Fruit fly (Drosophila melanogaster) whole organism, prepupa: Measurements from ENCODE around the gene CG6873.

Experiments used
- CG6854 ChIP-seq: fragments of 200-800 bp; sonication (Bioruptor generic); optimal IDR thresholded peaks from 2 replicates; lab custom pipeline; 2017; ENCODE audit warnings: missing biosample characterization, mild to moderate bottlenecking, missing genetic modification characterization
- esn ChIP-seq: fragments of 200-800 bp; sonication (Bioruptor generic); optimal IDR thresholded peaks from 2 replicates; lab custom pipeline; 2016; ENCODE audit warnings: missing biosample characterization, mild to moderate bottlenecking, missing genetic modification characterization, moderate library complexity
- salr ChIP-seq, 2 experiments: fragments of 200-800 bp; sonication (Bioruptor generic); optimal IDR thresholded peaks; 3 replicates each; lab custom pipeline; 2016 to 2018; ENCODE audit warnings: missing biosample characterization in 2 of 2, missing genetic modification characterization in 2 of 2, mild to moderate bottlenecking in 1 of 2
- vri ChIP-seq: fragments of 200-800 bp; sonication (Bioruptor generic); optimal IDR thresholded peaks from 3 replicates; lab custom pipeline; 2016; ENCODE audit warnings: missing biosample characterization, mild to moderate bottlenecking, missing genetic modification characterization

DNA sequence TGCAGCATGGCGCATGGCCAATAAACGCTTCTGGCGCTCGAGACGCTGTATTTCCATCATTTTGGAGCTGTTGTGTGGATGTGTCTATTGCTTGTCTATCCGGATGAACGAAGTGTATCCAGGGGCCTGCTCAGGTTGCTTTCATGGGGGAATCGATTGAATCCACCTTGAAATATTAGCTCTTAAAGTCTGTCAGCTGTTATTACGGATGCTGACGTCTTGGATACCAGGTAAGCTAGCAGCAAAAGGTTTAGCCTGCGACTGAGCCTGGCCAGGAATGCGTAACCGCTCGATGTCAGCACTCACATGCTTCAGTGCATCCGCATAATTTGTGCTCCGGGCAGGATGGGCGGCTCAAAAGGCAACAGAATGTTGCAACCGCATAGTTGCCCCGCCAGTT lies 8.5 kb upstream of the CG6873 start, which contains the start of gene CG12609:
- TF ChIP-seq vri (GFP tag; lab: Kevin White, UChicago), result no peak
- TF ChIP-seq esn, result no peak
- no peak for TF ChIP-seq salr (GFP tag; optimal IDR thresholded peaks at IDR 0.05; lab: Kevin White, UChicago)
- TF ChIP-seq CG6854 (GFP tag; lab: Kevin White, UChicago), result no peak
